Worm (Caenorhabditis elegans): Measurements from ENCODE around the gene fbxa-188.

The fbxa-188 gene

DNA sequence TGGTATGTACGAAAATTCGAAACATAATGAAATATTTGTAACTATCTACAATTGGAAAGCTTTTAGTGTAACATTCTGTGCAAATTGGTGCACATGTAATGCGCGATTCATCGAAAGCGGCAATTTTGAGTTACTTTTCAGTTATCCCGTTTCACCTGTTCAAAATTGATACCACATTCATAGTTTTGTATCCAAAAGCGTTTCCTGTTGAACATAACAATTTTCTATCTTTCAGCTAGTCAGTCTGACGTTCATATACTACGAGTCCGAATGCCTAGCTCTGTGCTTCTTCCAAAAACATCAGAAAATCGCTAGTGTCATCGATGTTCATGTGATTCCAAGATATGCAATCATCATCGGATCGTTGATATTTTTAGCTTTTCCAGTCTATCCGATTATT lies 41.3 kb downstream of the fbxa-188 start:
- no peak for TF ChIP-seq lin-39 (tag; optimal IDR thresholded peaks at IDR 0.05)
- TF ChIP-seq fos-1 (tag; optimal IDR thresholded peaks at IDR 0.05), result no peak
- TF ChIP-seq ztf-1 (GFP tag; conservative IDR thresholded peaks at IDR 0.05), result no peak
- no peak for TF ChIP-seq lsy-2 (tag; optimal IDR thresholded peaks at IDR 0.05)
- TF ChIP-seq unc-55 (GFP tag; optimal IDR thresholded peaks at IDR 0.05), result no peak
- no peak for TF ChIP-seq crh-2 (tag; optimal IDR thresholded peaks at IDR 0.05)
- no peak for TF ChIP-seq dmd-4 (tag; optimal IDR thresholded peaks at IDR 0.05)
- no peak for TF ChIP-seq nhr-11 (tag; optimal IDR thresholded peaks at IDR 0.05)
- no peak for TF ChIP-seq nhr-12 (tag; optimal IDR thresholded peaks at IDR 0.05)
- no peak for TF ChIP-seq nhr-77 (tag; optimal IDR thresholded peaks at IDR 0.05)
- no peak for TF ChIP-seq egl-27 (tag; optimal IDR thresholded peaks at IDR 0.05)
- TF ChIP-seq snpc-4 (tag; optimal IDR thresholded peaks at IDR 0.05), result no peak
- TF ChIP-seq ama-1 (optimal IDR thresholded peaks at IDR 0.05), result no peak

DNA sequence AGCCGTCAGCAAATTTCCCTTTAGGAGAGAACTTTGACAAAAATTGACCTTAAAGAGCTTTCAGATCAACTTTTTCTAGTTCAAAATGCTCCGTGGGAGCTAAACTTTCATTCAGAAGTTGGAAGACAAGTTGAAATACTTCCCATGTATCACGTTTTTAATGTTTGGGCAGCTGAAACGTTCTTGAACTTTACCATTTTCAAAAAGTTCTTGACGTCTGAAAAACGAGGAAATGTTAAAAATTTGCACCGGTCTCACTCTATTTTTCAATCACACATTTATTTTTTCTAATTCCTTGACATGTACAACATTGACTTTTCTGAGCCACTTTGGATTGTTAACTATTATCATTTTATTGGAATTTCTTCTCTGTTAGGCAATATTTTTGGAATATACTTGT lies 42.0 kb downstream of the fbxa-188 start, which contains the start of gene sri-70:
sri-70 (plus strand) TSS at position 301 of the 400 bp plus-strand sequence.
- TF ChIP-seq lin-39 (tag; optimal IDR thresholded peaks at IDR 0.05), result no peak
- no peak for TF ChIP-seq elt-3 (tag; optimal IDR thresholded peaks at IDR 0.05)
- TF ChIP-seq nhr-25 (tag; optimal IDR thresholded peaks at IDR 0.05), result no peak
- no peak for TF ChIP-seq sma-3 (GFP tag; optimal IDR thresholded peaks at IDR 0.05)

DNA sequence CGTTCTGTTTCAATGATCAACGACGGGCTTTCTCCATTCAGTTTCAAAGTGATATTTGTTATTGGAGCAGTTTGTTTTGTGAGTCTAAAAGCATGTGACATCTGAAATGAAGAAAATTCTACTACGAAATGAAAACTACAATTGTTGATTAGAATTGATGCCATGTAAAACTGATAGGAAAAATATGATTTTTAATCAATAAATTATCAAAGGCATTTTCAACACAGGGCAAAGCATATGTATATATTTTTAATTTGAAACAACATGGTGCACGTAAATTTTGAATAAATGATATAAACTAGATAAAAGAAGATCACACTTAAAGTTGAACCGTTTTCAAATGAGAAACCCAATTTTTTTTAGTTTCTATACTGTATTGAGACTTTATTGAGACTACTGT lies 43.4 kb downstream of the fbxa-188 start, which contains the start of gene K10G4.5:
K10G4.5 (minus strand) TSS at position 101 of the 400 bp plus-strand sequence.
- TF ChIP-seq nhr-77 (tag; optimal IDR thresholded peaks at IDR 0.05) (no peak), skn-1 (tag; optimal IDR thresholded peaks at IDR 0.05) (no peak), nhr-23 (tag; optimal IDR thresholded peaks at IDR 0.05) (no peak), mbf-1 (tag; optimal IDR thresholded peaks at IDR 0.05) (no peak), ztf-4 (tag; optimal IDR thresholded peaks at IDR 0.05) (no peak), nhr-6 (tag; optimal IDR thresholded peaks at IDR 0.05) (no peak), unc-39 (tag; optimal IDR thresholded peaks at IDR 0.05) (no peak), lin-13 (GFP tag; optimal IDR thresholded peaks at IDR 0.05) (no peak), blmp-1 (tag; optimal IDR thresholded peaks at IDR 0.05; ENCODE audit: insufficient read depth) (no peak), nhr-10 (tag; optimal IDR thresholded peaks at IDR 0.05) (no peak), nhr-25 (tag; optimal IDR thresholded peaks at IDR 0.05) (no peak), ztf-11 (tag; optimal IDR thresholded peaks at IDR 0.05) (no peak), Y55F3AM.14 (GFP tag; optimal IDR thresholded peaks at IDR 0.05) (no peak), nhr-237 (tag; optimal IDR thresholded peaks at IDR 0.05) (no peak), nhr-129 (tag; optimal IDR thresholded peaks at IDR 0.05) (no peak), elt-1 (tag; optimal IDR thresholded peaks at IDR 0.05) (no peak), sma-3 (GFP tag; optimal IDR thresholded peaks at IDR 0.05) (no peak), mab-5 (tag; optimal IDR thresholded peaks at IDR 0.05) (no peak), peb-1 (tag; optimal IDR thresholded peaks at IDR 0.05) (no peak), nhr-11 (tag; optimal IDR thresholded peaks at IDR 0.05) (no peak)

DNA sequence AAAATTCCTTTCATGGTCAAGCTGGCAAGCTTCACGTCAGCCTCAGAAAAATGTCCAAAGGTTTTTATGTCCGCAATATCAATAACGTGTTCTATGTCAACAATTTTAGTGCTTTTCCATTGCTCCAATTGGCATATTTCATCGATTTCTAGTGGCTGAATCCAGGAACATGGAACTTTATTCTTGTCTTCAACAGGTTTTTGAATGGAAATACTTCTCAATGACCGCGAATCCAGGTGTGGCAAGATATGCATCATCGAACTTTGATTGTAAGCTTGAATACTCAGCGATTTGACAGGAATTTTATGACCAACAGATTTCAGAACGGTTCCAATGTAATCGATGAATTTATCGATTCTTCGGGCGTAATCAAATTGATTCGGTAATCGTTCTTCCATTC lies 46.1 kb downstream of the fbxa-188 start:
- TF ChIP-seq nhr-25 (tag; optimal IDR thresholded peaks at IDR 0.05) (no peak), lin-11 (tag; optimal IDR thresholded peaks at IDR 0.05) (no peak), nhr-237 (tag; optimal IDR thresholded peaks at IDR 0.05) (no peak)

DNA sequence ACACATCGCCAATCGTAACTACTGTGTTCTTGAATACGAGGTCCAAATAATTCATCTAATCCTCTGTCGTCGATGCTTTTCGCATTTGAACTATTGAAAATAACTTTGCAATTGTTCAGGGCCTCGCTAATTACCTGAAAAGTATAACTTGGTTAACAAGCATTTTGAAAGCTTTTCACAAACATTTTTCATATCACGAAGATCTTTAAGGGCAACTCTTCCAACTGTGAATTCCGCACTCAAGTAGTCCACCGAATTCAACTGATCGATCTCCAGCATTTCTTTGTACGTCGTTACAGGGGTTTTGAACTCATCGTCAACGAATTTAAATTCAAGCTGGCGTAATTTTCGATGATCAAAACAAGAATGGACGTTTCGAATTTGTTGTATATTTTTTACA lies 48.3 kb downstream of the fbxa-188 start:
- no peak for TF ChIP-seq skn-1 (tag; optimal IDR thresholded peaks at IDR 0.05)
